Fruit fly (Drosophila melanogaster): ENCODE data around the gene CG11686.
A peak's percentile ranks its signal among the peaks of the same experiment; 100 is the strongest.

DNA sequence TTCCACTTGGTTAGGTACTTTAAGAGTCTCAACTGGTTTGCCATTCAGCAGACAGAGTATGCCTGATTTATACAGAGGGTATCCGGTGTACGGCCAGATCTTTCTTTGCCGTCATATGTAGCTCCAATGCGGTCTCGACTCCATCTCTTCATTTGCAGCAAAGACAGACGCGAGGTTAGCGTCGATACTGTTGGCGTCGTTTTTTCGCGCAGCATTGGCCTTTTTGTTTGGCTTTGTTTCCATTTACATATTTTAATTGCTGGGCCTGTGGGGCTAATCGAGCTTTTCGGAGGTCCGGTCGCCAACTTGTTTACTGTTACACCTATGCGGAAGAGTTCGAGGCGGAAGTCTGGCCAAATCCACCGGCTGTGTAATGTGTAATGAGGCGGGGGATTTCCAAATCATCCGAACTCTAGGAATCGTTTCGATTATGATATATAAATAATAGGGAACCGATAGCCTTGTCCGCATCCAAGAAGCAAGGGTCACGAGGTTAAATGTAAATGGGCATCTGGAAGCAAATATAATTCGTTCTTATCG, 14.2 kb downstream of the CG11686 start:
- peak; percentile 13; the same call in 1 of the 2 replicates for TF ChIP-seq Ets98B (GFP tag; IDR thresholded peaks at IDR 0.05)
- no peak for TF ChIP-seq EcR (GFP tag; optimal IDR thresholded peaks at IDR 0.05)
- TF ChIP-seq Snoo (tag; optimal IDR thresholded peaks at IDR 0.05): no peak
- no peak for TF ChIP-seq CG32121 (GFP tag; IDR thresholded peaks at IDR 0.05)
- TF ChIP-seq CG14655 (GFP tag; optimal IDR thresholded peaks at IDR 0.05): no peak
- no peak for TF ChIP-seq CG17806 (tag; optimal IDR thresholded peaks at IDR 0.05)
- no peak for TF ChIP-seq CG8159 (tag; optimal IDR thresholded peaks at IDR 0.05)
- TF ChIP-seq CG12605 (GFP tag; IDR thresholded peaks at IDR 0.05): no peak
- TF ChIP-seq CG10348 (GFP tag; IDR thresholded peaks at IDR 0.05): no peak
- TF ChIP-seq CG9948 (tag; optimal IDR thresholded peaks at IDR 0.05): no peak
- no peak for TF ChIP-seq CG34367 (tag; optimal IDR thresholded peaks at IDR 0.05)
- no peak for TF ChIP-seq rn (GFP tag; IDR thresholded peaks at IDR 0.05)

All from whole organism, pupa.